Fruit fly (Drosophila melanogaster) whole organism, embryonic: ENCODE results near the gene CG33306.

Source experiments
- Adf1 ChIP-seq: fragments of 200-800 bp; sonication (Bioruptor generic); IDR thresholded peaks from 2 replicates; pipeline ENCODE4 v1.3.6; 2022; ENCODE audit warnings: missing biosample characterization, missing genetic modification characterization
- Bgb ChIP-seq: fragments of 200-800 bp; sonication (Bioruptor generic); IDR thresholded peaks from 2 replicates; pipeline ENCODE4 v1.3.6; 2022; ENCODE audit warnings: missing biosample characterization, missing genetic modification characterization; ENCODE audit not compliant: partially characterized antibody
- CG11456 ChIP-seq: fragments of 200-800 bp; sonication (Bioruptor generic); IDR thresholded peaks from 3 replicates; pipeline ENCODE4 v1.3.6; 2022; ENCODE audit warnings: missing biosample characterization, missing genetic modification characterization
- CG11560 ChIP-seq: fragments of 200-800 bp; sonication (Bioruptor generic); IDR thresholded peaks from 3 replicates; pipeline ENCODE4 v1.3.6; 2022; ENCODE audit warnings: missing biosample characterization, missing genetic modification characterization
- CG1647 ChIP-seq: fragments of 200-800 bp; sonication (Bioruptor generic); optimal IDR thresholded peaks from 3 replicates; lab custom pipeline; 2016; ENCODE audit warnings: missing biosample characterization, missing genetic modification characterization
- CG2712 ChIP-seq: fragments of 200-800 bp; optimal IDR thresholded peaks from 3 replicates; lab custom pipeline; 2019; ENCODE audit warnings: missing biosample characterization, mild to moderate bottlenecking, missing genetic modification characterization, moderate library complexity
- CG32532 ChIP-seq: fragments of 200-800 bp; sonication (Bioruptor generic); IDR thresholded peaks from 2 replicates; pipeline ENCODE4 v1.3.6; 2022; ENCODE audit warnings: missing biosample characterization, missing genetic modification characterization
- CG32767 ChIP-seq: fragments of 200-800 bp; sonication (Bioruptor generic); IDR thresholded peaks from 2 replicates; pipeline ENCODE4 v1.3.6; 2022; ENCODE audit warnings: missing biosample characterization, missing genetic modification characterization
- CG6654 ChIP-seq: fragments of 200-800 bp; sonication (Bioruptor generic); optimal IDR thresholded peaks from 2 replicates; lab custom pipeline; 2017; ENCODE audit warnings: missing biosample characterization, mild to moderate bottlenecking, missing genetic modification characterization
- CG7357 ChIP-seq: fragments of 200-800 bp; sonication (Bioruptor generic); IDR thresholded peaks from 3 replicates; pipeline ENCODE4 v1.3.6; 2022; ENCODE audit warnings: missing biosample characterization, missing genetic modification characterization
- CG7963 ChIP-seq: fragments of 200-800 bp; sonication (Bioruptor generic); IDR thresholded peaks from 3 replicates; pipeline ENCODE4 v1.3.6; 2022; ENCODE audit warnings: missing biosample characterization, missing genetic modification characterization; ENCODE audit not compliant: partially characterized antibody
- CG8290 ChIP-seq, 3 experiments: fragments of 200-800 bp; sonication (Bioruptor generic); optimal IDR thresholded peaks; 2 replicates each; lab custom pipeline; 2016 to 2019; ENCODE audit warnings: missing biosample characterization in 3 of 3, missing genetic modification characterization in 3 of 3, mild to moderate bottlenecking in 2 of 3, moderate library complexity in 1 of 3
- CG9215 ChIP-seq: fragments of 200-800 bp; sonication (Bioruptor generic); IDR thresholded peaks from 2 replicates; pipeline ENCODE4 v1.3.6; 2022; ENCODE audit warnings: missing biosample characterization, missing genetic modification characterization
- CG9609 ChIP-seq: fragments of 200-800 bp; sonication (Bioruptor generic); optimal IDR thresholded peaks from 3 replicates; lab custom pipeline; 2016; ENCODE audit warnings: missing biosample characterization, missing genetic modification characterization
- CHES-1-like ChIP-seq: fragments of 200-800 bp; sonication (Bioruptor generic); optimal IDR thresholded peaks from 2 replicates; lab custom pipeline; 2016; ENCODE audit warnings: missing biosample characterization, missing genetic modification characterization
- Chrac-16 ChIP-seq: fragments of 200-800 bp; sonication (Bioruptor generic); optimal IDR thresholded peaks from 3 replicates; lab custom pipeline; 2016; ENCODE audit warnings: missing biosample characterization, missing genetic modification characterization
- Dbx ChIP-seq: fragments of 200-800 bp; sonication (Bioruptor generic); IDR thresholded peaks from 3 replicates; pipeline ENCODE4 v1.3.6; 2022; ENCODE audit warnings: missing biosample characterization, missing genetic modification characterization
- Dll ChIP-seq: fragments of 200-800 bp; sonication (Bioruptor generic); IDR thresholded peaks from 4 replicates; pipeline ENCODE4 v1.3.6; 2022; ENCODE audit warnings: missing biosample characterization, missing genetic modification characterization; ENCODE audit not compliant: partially characterized antibody
- Doc2 ChIP-seq: fragments of 200-800 bp; sonication (Bioruptor generic); IDR thresholded peaks from 2 replicates; pipeline ENCODE4 v1.3.6; 2022; ENCODE audit warnings: missing biosample characterization, missing genetic modification characterization
- Fer1 ChIP-seq: fragments of 200-800 bp; sonication (Bioruptor generic); optimal IDR thresholded peaks from 2 replicates; lab custom pipeline; 2017; ENCODE audit warnings: missing biosample characterization, mild to moderate bottlenecking, missing genetic modification characterization
- H15 ChIP-seq: fragments of 200-800 bp; sonication (Bioruptor generic); IDR thresholded peaks from 3 replicates; pipeline ENCODE4 v1.3.6; 2022; ENCODE audit warnings: missing biosample characterization, missing genetic modification characterization
- Hmr ChIP-seq: fragments of 200-800 bp; sonication (Bioruptor generic); optimal IDR thresholded peaks from 3 replicates; lab custom pipeline; 2017; ENCODE audit warnings: mild to moderate bottlenecking, missing biosample characterization, missing genetic modification reagents, missing genetic modification characterization
- Hmx ChIP-seq: fragments of 200-800 bp; sonication (Bioruptor generic); optimal IDR thresholded peaks from 2 replicates; lab custom pipeline; 2016; ENCODE audit warnings: missing biosample characterization, missing genetic modification characterization
- Hr78 ChIP-seq, 2 experiments: fragments of 200-800 bp in 1 of 2; fragments of >200 bp in 1 of 2; sonication (Bioruptor generic) in 1 of 2; optimal IDR thresholded peaks; 2 replicates each; lab custom pipeline; 2017 to 2019; ENCODE audit warnings: missing biosample characterization in 2 of 2, missing genetic modification characterization in 2 of 2, mild to moderate bottlenecking in 1 of 2, moderate library complexity in 1 of 2
- Mad ChIP-seq: fragments of 200-800 bp; sonication (Bioruptor generic); optimal IDR thresholded peaks from 2 replicates; lab custom pipeline; 2016; ENCODE audit warnings: missing biosample characterization, missing genetic modification characterization
- Nf-YA ChIP-seq: fragments of 200-800 bp; sonication (Bioruptor generic); IDR thresholded peaks from 2 replicates; pipeline ENCODE4 v1.3.6; 2022; ENCODE audit warnings: missing biosample characterization, missing genetic modification characterization
- Nf-YB ChIP-seq: fragments of 200-800 bp; sonication (Bioruptor generic); optimal IDR thresholded peaks from 3 replicates; lab custom pipeline; 2019; ENCODE audit warnings: missing biosample characterization, mild to moderate bottlenecking, missing genetic modification characterization, moderate library complexity
- Scr ChIP-seq: fragments of 200-800 bp; sonication (Bioruptor generic); IDR thresholded peaks from 2 replicates; pipeline ENCODE4 v1.3.6; 2022; ENCODE audit warnings: missing biosample characterization, missing genetic modification characterization; ENCODE audit not compliant: partially characterized antibody
- Side ChIP-seq: fragments of 200-800 bp; sonication (Bioruptor generic); optimal IDR thresholded peaks from 2 replicates; lab custom pipeline; 2016; ENCODE audit warnings: missing biosample characterization, missing genetic modification characterization
- ac ChIP-seq: fragments of 200-800 bp; sonication (Bioruptor generic); optimal IDR thresholded peaks from 3 replicates; lab custom pipeline; 2017; ENCODE audit warnings: missing biosample characterization, mild to moderate bottlenecking, missing genetic modification characterization
- az2 ChIP-seq: fragments of 200-800 bp; sonication (Bioruptor generic); optimal IDR thresholded peaks from 3 replicates; lab custom pipeline; 2016; ENCODE audit warnings: missing biosample characterization, missing genetic modification characterization
- bcd ChIP-seq: fragments of 200-800 bp; sonication (Bioruptor generic); optimal IDR thresholded peaks from 2 replicates; lab custom pipeline; 2017; ENCODE audit warnings: missing biosample characterization, mild to moderate bottlenecking, missing genetic modification characterization
- chif ChIP-seq, 2 experiments: fragments of 200-800 bp; sonication (Bioruptor generic); optimal IDR thresholded peaks; 3 replicates each; lab custom pipeline; 2016; ENCODE audit warnings: missing biosample characterization in 2 of 2, missing genetic modification characterization in 2 of 2
- crp ChIP-seq, 2 experiments: fragments of 200-800 bp; sonication (Bioruptor generic); optimal IDR thresholded peaks; 2 replicates in 1 of 2; 3 replicates in 1 of 2; lab custom pipeline; 2017; ENCODE audit warnings: missing biosample characterization in 2 of 2, missing genetic modification characterization in 2 of 2, mild to moderate bottlenecking in 1 of 2, moderate library complexity in 1 of 2
- dan ChIP-seq: fragments of 200-800 bp; sonication (Bioruptor generic); IDR thresholded peaks from 2 replicates; pipeline ENCODE4 v1.3.6; 2022; ENCODE audit warnings: missing biosample characterization, missing genetic modification characterization
- dysf ChIP-seq: fragments of 200-800 bp; sonication (Bioruptor generic); IDR thresholded peaks from 3 replicates; pipeline ENCODE4 v1.3.6; 2022; ENCODE audit warnings: missing biosample characterization, missing genetic modification characterization
- fu2 ChIP-seq: fragments of 200-800 bp; sonication (Bioruptor generic); optimal IDR thresholded peaks from 2 replicates; lab custom pipeline; 2016; ENCODE audit warnings: missing biosample characterization, missing genetic modification characterization
- hb ChIP-seq: fragments of 200-800 bp; sonication (Bioruptor generic); IDR thresholded peaks from 3 replicates; pipeline ENCODE4 v1.3.6; 2022; ENCODE audit warnings: missing biosample characterization, missing genetic modification characterization; ENCODE audit not compliant: partially characterized antibody
- hbn ChIP-seq: fragments of 200-800 bp; sonication (Bioruptor generic); IDR thresholded peaks from 2 replicates; pipeline ENCODE4 v1.3.6; 2022; ENCODE audit warnings: missing biosample characterization, missing genetic modification characterization; ENCODE audit not compliant: partially characterized antibody
- inv ChIP-seq: fragments of 200-800 bp; sonication (Bioruptor generic); IDR thresholded peaks from 2 replicates; pipeline ENCODE4 v1.3.6; 2022; ENCODE audit warnings: missing biosample characterization, missing genetic modification characterization; ENCODE audit not compliant: partially characterized antibody
- lbe ChIP-seq: fragments of 200-800 bp; sonication (Bioruptor generic); optimal IDR thresholded peaks from 2 replicates; lab custom pipeline; 2016; ENCODE audit warnings: missing biosample characterization, mild to moderate bottlenecking, missing genetic modification characterization
- nom ChIP-seq: fragments of 200-800 bp; sonication (Bioruptor generic); optimal IDR thresholded peaks from 2 replicates; lab custom pipeline; 2017; ENCODE audit warnings: missing biosample characterization, missing genetic modification characterization, mild to moderate bottlenecking, moderate library complexity, missing genetic modification reagents
- peb ChIP-seq: fragments of 200-800 bp; sonication (Bioruptor generic); IDR thresholded peaks from 2 replicates; pipeline ENCODE4 v1.3.6; 2022; ENCODE audit warnings: missing biosample characterization, missing genetic modification characterization
- salm ChIP-seq: fragments of 200-800 bp; sonication (Bioruptor generic); optimal IDR thresholded peaks from 2 replicates; lab custom pipeline; 2018; ENCODE audit warnings: missing biosample characterization, mild to moderate bottlenecking, missing genetic modification characterization
- slp2 ChIP-seq: fragments of 200-800 bp; sonication (Bioruptor generic); optimal IDR thresholded peaks from 2 replicates; lab custom pipeline; 2016; ENCODE audit warnings: missing biosample characterization, missing genetic modification characterization
- twi ChIP-seq: fragments of 200-800 bp; optimal IDR thresholded peaks from 2 replicates; lab custom pipeline; 2019; ENCODE audit warnings: missing biosample characterization, mild to moderate bottlenecking, missing genetic modification characterization, moderate library complexity
- unc-4 ChIP-seq: fragments of 200-800 bp; sonication (Bioruptor generic); IDR thresholded peaks from 2 replicates; pipeline ENCODE4 v1.3.6; 2022; ENCODE audit warnings: missing biosample characterization, missing genetic modification characterization; ENCODE audit not compliant: partially characterized antibody
- vfl ChIP-seq: fragments of 200-800 bp; sonication (Bioruptor generic); optimal IDR thresholded peaks from 2 replicates; lab custom pipeline; 2016; ENCODE audit warnings: missing biosample characterization, missing genetic modification characterization
- z ChIP-seq: fragments of 200-800 bp; sonication (Bioruptor generic); IDR thresholded peaks from 3 replicates; pipeline ENCODE4 v1.3.6; 2022; ENCODE audit warnings: missing biosample characterization, missing genetic modification characterization

Gene CG33306

DNA sequence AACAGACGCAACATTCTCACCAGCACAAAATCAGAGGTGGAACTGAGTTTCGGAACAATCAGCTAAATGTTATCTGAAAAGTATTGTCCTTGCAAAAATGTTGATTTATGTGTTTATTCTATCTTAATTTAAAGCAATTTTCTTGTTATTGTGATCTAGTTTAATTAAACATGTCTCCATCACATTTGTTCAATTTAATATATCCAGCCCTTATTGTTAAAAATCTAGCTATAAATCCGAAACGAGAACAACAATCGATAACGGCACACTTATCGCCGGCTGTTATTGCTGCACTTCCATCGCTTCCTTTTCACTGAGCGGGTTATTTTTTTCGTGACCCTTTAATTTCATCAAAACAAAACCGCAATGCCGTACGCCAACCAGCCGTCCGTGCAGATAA is 10.5 kb downstream of the CG33306 start, which contains the start of the genes GatC, PolG2 and Polr2C (continued):
- TF ChIP-seq Nf-YA (GFP tag; lab: Robert Waterston, UW) (no peak), CG2712 (tag; lab: Kevin White, UChicago) (peak; percentile 41), chif (GFP tag; optimal IDR thresholded peaks at IDR 0.05; lab: Kevin White, UChicago) (peak in 1 of 2 experiments; percentile 47), dysf (GFP tag; lab: Robert Waterston, UW) (no peak; the same call in 2 of the 3 replicates), H15 (GFP tag; lab: Robert Waterston, UW) (no peak), CHES-1-like (GFP tag; lab: Kevin White, UChicago) (peak; percentile 72), Hmr (GFP tag; lab: Kevin White, UChicago) (no peak), CG11560 (tag; lab: Robert Waterston, UW) (no peak), bcd (GFP tag; lab: Kevin White, UChicago) (no peak), twi (peak; percentile 34), inv (GFP tag; lab: Robert Waterston, UW) (peak; percentile 72), CG11456 (GFP tag; lab: Robert Waterston, UW) (0 out of 3 replicates have a peak, but pooled peaks have one; percentile 47), CG9215 (GFP tag; lab: Robert Waterston, UW) (peak; percentile 39; the same call in 1 of the 2 replicates), Doc2 (GFP tag; lab: Robert Waterston, UW) (no peak), CG7357 (GFP tag; lab: Robert Waterston, UW) (peak; percentile 82), az2 (GFP tag; lab: Kevin White, UChicago) (no peak), ac (no peak), hb (GFP tag; lab: Robert Waterston, UW) (peak; percentile 67; the same call in 2 of the 3 replicates), CG32532 (peak; percentile 34; the same call in 1 of the 2 replicates), CG6654 (no peak), nom (GFP tag; lab: Kevin White, UChicago) (no peak), CG1647 (GFP tag; lab: Kevin White, UChicago) (no peak), CG8290 (GFP tag; optimal IDR thresholded peaks at IDR 0.05; lab: Kevin White, UChicago) (no peak), CG8290 (tag; optimal IDR thresholded peaks at IDR 0.05; lab: Kevin White, UChicago) (no peak), CG9609 (GFP tag; lab: Kevin White, UChicago) (peak; percentile 51), CG32767 (GFP tag; lab: Robert Waterston, UW) (no peak), Adf1 (0 out of 2 replicates have a peak, but pooled peaks have one; percentile 25), salm (tag; lab: Kevin White, UChicago) (no peak), lbe (GFP tag; lab: Kevin White, UChicago) (no peak), Hr78 (GFP tag; optimal IDR thresholded peaks at IDR 0.05; lab: Kevin White, UChicago) (no peak), dan (GFP tag; lab: Robert Waterston, UW) (no peak), crp (GFP tag; optimal IDR thresholded peaks at IDR 0.05; lab: Kevin White, UChicago) (peak in 1 of 2 experiments; percentile 37), Bgb (GFP tag; lab: Robert Waterston, UW) (peak; percentile 82), fu2 (GFP tag; lab: Kevin White, UChicago) (peak; percentile 32), Hmx (GFP tag; lab: Kevin White, UChicago) (no peak), slp2 (GFP tag; lab: Kevin White, UChicago) (no peak), hbn (GFP tag; lab: Robert Waterston, UW) (peak; percentile 79), Dll (GFP tag; lab: Robert Waterston, UW) (peak; percentile 80), Scr (GFP tag; lab: Robert Waterston, UW) (peak; percentile 79), Mad (GFP tag; lab: Kevin White, UChicago) (no peak), vfl (GFP tag; lab: Kevin White, UChicago) (peak; percentile 33), unc-4 (peak; percentile 81), Side (peak; percentile 26), z (no peak), CG7963 (GFP tag; lab: Robert Waterston, UW) (peak; percentile 73), Chrac-16 (GFP tag; lab: Kevin White, UChicago) (no peak), Nf-YB (GFP tag; lab: Kevin White, UChicago) (no peak), Fer1 (GFP tag; lab: Kevin White, UChicago) (no peak), peb (no peak), Dbx (GFP tag; lab: Robert Waterston, UW) (no peak)
